Fruit fly (Drosophila melanogaster) whole organism, embryonic: ENCODE measurements around the gene CG14194.

ENCODE experiments used
- CG1024 ChIP-seq: fragments of 200-800 bp; sonication (Bioruptor generic); IDR thresholded peaks from 2 replicates; pipeline ENCODE4 v1.3.6; 2022; ENCODE audit warnings: missing biosample characterization, missing genetic modification characterization
- CG10979 ChIP-seq: fragments of 200-800 bp; sonication (Bioruptor generic); optimal IDR thresholded peaks from 2 replicates; lab custom pipeline; 2018; ENCODE audit warnings: missing biosample characterization, mild to moderate bottlenecking, missing genetic modification characterization, moderate library complexity
- CG12744 ChIP-seq: fragments of 200-800 bp; sonication (Bioruptor generic); optimal IDR thresholded peaks from 2 replicates; lab custom pipeline; 2016; ENCODE audit warnings: missing biosample characterization, missing genetic modification characterization
- CG12942 ChIP-seq: fragments of 200-800 bp; sonication (Bioruptor generic); optimal IDR thresholded peaks from 3 replicates; lab custom pipeline; 2016; ENCODE audit warnings: missing biosample characterization, missing genetic modification characterization
- CG1529 ChIP-seq: fragments of 200-800 bp; sonication (Bioruptor generic); optimal IDR thresholded peaks from 3 replicates; lab custom pipeline; 2018; ENCODE audit warnings: missing biosample characterization, missing genetic modification characterization
- CG16813 ChIP-seq: fragments of 200-800 bp; sonication (Bioruptor generic); IDR thresholded peaks from 3 replicates; pipeline ENCODE4 v1.3.6; 2022; ENCODE audit warnings: missing biosample characterization, missing genetic modification characterization; ENCODE audit not compliant: partially characterized antibody
- CG17385 ChIP-seq: fragments of 200-800 bp; sonication (Bioruptor generic); optimal IDR thresholded peaks from 3 replicates; lab custom pipeline; 2018; ENCODE audit warnings: missing biosample characterization, mild to moderate bottlenecking, missing genetic modification characterization
- CG17802 ChIP-seq: fragments of 200-800 bp; sonication (Bioruptor generic); optimal IDR thresholded peaks from 2 replicates; lab custom pipeline; 2018; ENCODE audit warnings: missing biosample characterization, mild to moderate bottlenecking, missing genetic modification characterization, moderate library complexity
- CG18262 ChIP-seq: fragments of 200-800 bp; optimal IDR thresholded peaks from 3 replicates; lab custom pipeline; 2019; ENCODE audit warnings: missing biosample characterization, mild to moderate bottlenecking, missing genetic modification characterization, moderate library complexity
- CG31441 ChIP-seq: fragments of 200-800 bp; sonication (Bioruptor generic); IDR thresholded peaks from 2 replicates; pipeline ENCODE4 v1.3.6; 2022; ENCODE audit warnings: missing biosample characterization, missing genetic modification characterization
- CG3281 ChIP-seq: fragments of 200-800 bp; sonication (Bioruptor generic); optimal IDR thresholded peaks from 3 replicates; lab custom pipeline; 2017; ENCODE audit warnings: missing biosample characterization, mild to moderate bottlenecking, missing genetic modification characterization
- CG33213 ChIP-seq: fragments of 200-800 bp; sonication (Bioruptor generic); optimal IDR thresholded peaks from 3 replicates; lab custom pipeline; 2016; ENCODE audit warnings: missing biosample characterization, missing genetic modification characterization
- CG4328 ChIP-seq: fragments of 200-800 bp; sonication (Bioruptor generic); optimal IDR thresholded peaks from 3 replicates; lab custom pipeline; 2017; ENCODE audit warnings: missing biosample characterization, missing genetic modification reagents, missing genetic modification characterization
- CG4820 ChIP-seq: fragments of 200-800 bp; sonication (Bioruptor generic); optimal IDR thresholded peaks from 3 replicates; lab custom pipeline; 2016; ENCODE audit warnings: missing biosample characterization, missing genetic modification characterization
- CG5953 ChIP-seq: fragments of 200-800 bp; sonication (Bioruptor generic); IDR thresholded peaks from 2 replicates; pipeline ENCODE4 v1.3.6; 2022; ENCODE audit warnings: missing biosample characterization, missing genetic modification characterization
- CG8359 ChIP-seq: fragments of 200-800 bp; sonication (Bioruptor generic); optimal IDR thresholded peaks from 2 replicates; lab custom pipeline; 2017; ENCODE audit warnings: missing biosample characterization, mild to moderate bottlenecking, missing genetic modification characterization, borderline replicate concordance
- Dll ChIP-seq: fragments of 200-800 bp; sonication (Bioruptor generic); IDR thresholded peaks from 4 replicates; pipeline ENCODE4 v1.3.6; 2022; ENCODE audit warnings: missing biosample characterization, missing genetic modification characterization; ENCODE audit not compliant: partially characterized antibody
- Eip74EF ChIP-seq, 2 experiments: fragments of 200-800 bp in 1 of 2; fragments of >200 bp in 1 of 2; sonication (Bioruptor generic) in 1 of 2; optimal IDR thresholded peaks; 2 replicates each; lab custom pipeline; 2017 to 2019; ENCODE audit warnings: missing biosample characterization in 2 of 2, missing genetic modification characterization in 2 of 2, mild to moderate bottlenecking in 1 of 2, moderate library complexity in 1 of 2
- Ets65A ChIP-seq: fragments of 200-800 bp; sonication (Bioruptor generic); peaks from one replicate; lab custom pipeline; 2016; ENCODE audit warnings: missing biosample characterization, missing genetic modification characterization
- Ets97D ChIP-seq: fragments of 200-800 bp; sonication (Bioruptor generic); optimal IDR thresholded peaks from 3 replicates; lab custom pipeline; 2016; ENCODE audit warnings: missing biosample characterization, missing genetic modification characterization
- H15 ChIP-seq: fragments of 200-800 bp; sonication (Bioruptor generic); IDR thresholded peaks from 3 replicates; pipeline ENCODE4 v1.3.6; 2022; ENCODE audit warnings: missing biosample characterization, missing genetic modification characterization
- HLHmδ ChIP-seq: fragments of 200-800 bp; sonication (Bioruptor generic); optimal IDR thresholded peaks from 2 replicates; lab custom pipeline; 2018; ENCODE audit warnings: missing biosample characterization, mild to moderate bottlenecking, missing genetic modification characterization, moderate library complexity
- HmgZ ChIP-seq: fragments of 200-800 bp; sonication (Bioruptor generic); optimal IDR thresholded peaks from 2 replicates; lab custom pipeline; 2018; ENCODE audit warnings: missing biosample characterization, mild to moderate bottlenecking, missing genetic modification characterization
- Hr78 ChIP-seq, 2 experiments: fragments of 200-800 bp in 1 of 2; fragments of >200 bp in 1 of 2; sonication (Bioruptor generic) in 1 of 2; optimal IDR thresholded peaks; 2 replicates each; lab custom pipeline; 2017 to 2019; ENCODE audit warnings: missing biosample characterization in 2 of 2, missing genetic modification characterization in 2 of 2, mild to moderate bottlenecking in 1 of 2, moderate library complexity in 1 of 2
- NK7.1 ChIP-seq: fragments of 200-800 bp; sonication (Bioruptor generic); optimal IDR thresholded peaks from 3 replicates; lab custom pipeline; 2016; ENCODE audit warnings: missing biosample characterization, missing genetic modification characterization
- Optix ChIP-seq: fragments of 200-800 bp; sonication (Bioruptor generic); IDR thresholded peaks from 3 replicates; pipeline ENCODE4 v1.3.6; 2022; ENCODE audit warnings: missing biosample characterization, missing genetic modification characterization
- Ptx1 ChIP-seq: fragments of 200-800 bp; sonication (Bioruptor generic); IDR thresholded peaks from 2 replicates; pipeline ENCODE4 v1.3.6; 2022; ENCODE audit warnings: missing biosample characterization, missing genetic modification characterization
- Rx ChIP-seq: fragments of 200-800 bp; sonication (Bioruptor generic); IDR thresholded peaks from 2 replicates; pipeline ENCODE4 v1.3.6; 2022; ENCODE audit warnings: missing biosample characterization, missing genetic modification characterization
- Tbp ChIP-seq: fragments of >200 bp; optimal IDR thresholded peaks from 2 replicates; lab custom pipeline; 2018; ENCODE audit warnings: missing biosample characterization, missing genetic modification characterization
- Xrp1 ChIP-seq: fragments of 200-800 bp; sonication (Bioruptor generic); IDR thresholded peaks from 2 replicates; pipeline ENCODE4 v1.3.6; 2022; ENCODE audit warnings: missing biosample characterization, missing genetic modification characterization
- ato ChIP-seq: fragments of 200-800 bp; sonication (Bioruptor generic); IDR thresholded peaks from 2 replicates; pipeline ENCODE4 v1.3.6; 2022; ENCODE audit warnings: missing biosample characterization, missing genetic modification characterization; ENCODE audit not compliant: partially characterized antibody
- bowl ChIP-seq: fragments of 200-800 bp; sonication (Bioruptor generic); IDR thresholded peaks from 2 replicates; pipeline ENCODE4 v1.3.6; 2022; ENCODE audit warnings: missing biosample characterization, missing genetic modification characterization
- btn ChIP-seq: fragments of 200-800 bp; sonication (Bioruptor generic); optimal IDR thresholded peaks from 2 replicates; lab custom pipeline; 2016; ENCODE audit warnings: missing biosample characterization, missing genetic modification characterization
- danr ChIP-seq: fragments of 200-800 bp; sonication (Bioruptor generic); IDR thresholded peaks from 2 replicates; pipeline ENCODE4 v1.3.6; 2022; ENCODE audit warnings: missing biosample characterization, missing genetic modification characterization
- dati ChIP-seq: fragments of 200-800 bp; sonication (Bioruptor generic); IDR thresholded peaks from 2 replicates; pipeline ENCODE4 v1.3.6; 2022; ENCODE audit warnings: missing biosample characterization, missing genetic modification characterization
- en ChIP-seq: fragments of 200-800 bp; sonication (Bioruptor generic); optimal IDR thresholded peaks from 2 replicates; lab custom pipeline; 2016; ENCODE audit warnings: missing biosample characterization, missing genetic modification characterization
- fd64A ChIP-seq: fragments of 200-800 bp; sonication (Bioruptor generic); optimal IDR thresholded peaks from 3 replicates; lab custom pipeline; 2018; ENCODE audit warnings: missing biosample characterization, mild to moderate bottlenecking, missing genetic modification characterization
- gcm2 ChIP-seq: fragments of 200-800 bp; sonication (Bioruptor generic); optimal IDR thresholded peaks from 2 replicates; lab custom pipeline; 2016; ENCODE audit warnings: missing biosample characterization, missing genetic modification characterization
- gfzf ChIP-seq: fragments of 200-800 bp; sonication (Bioruptor generic); optimal IDR thresholded peaks from 2 replicates; lab custom pipeline; 2016; ENCODE audit warnings: missing biosample characterization, mild to moderate bottlenecking, missing genetic modification characterization, moderate library complexity
- hbn ChIP-seq: fragments of 200-800 bp; sonication (Bioruptor generic); IDR thresholded peaks from 2 replicates; pipeline ENCODE4 v1.3.6; 2022; ENCODE audit warnings: missing biosample characterization, missing genetic modification characterization; ENCODE audit not compliant: partially characterized antibody
- lilli ChIP-seq: fragments of 200-800 bp; sonication (Bioruptor generic); optimal IDR thresholded peaks from 3 replicates; lab custom pipeline; 2016; ENCODE audit warnings: missing biosample characterization, missing genetic modification characterization
- nom ChIP-seq: fragments of 200-800 bp; sonication (Bioruptor generic); optimal IDR thresholded peaks from 2 replicates; lab custom pipeline; 2017; ENCODE audit warnings: missing biosample characterization, missing genetic modification characterization, mild to moderate bottlenecking, moderate library complexity, missing genetic modification reagents
- org-1 ChIP-seq: fragments of 200-800 bp; sonication (Bioruptor generic); optimal IDR thresholded peaks from 2 replicates; lab custom pipeline; 2017; ENCODE audit warnings: missing biosample characterization, missing genetic modification characterization
- pnt ChIP-seq: fragments of 200-800 bp; sonication (Bioruptor generic); optimal IDR thresholded peaks from 3 replicates; lab custom pipeline; 2016; ENCODE audit warnings: missing biosample characterization, missing genetic modification characterization
- psq ChIP-seq: fragments of 200-800 bp; sonication (Bioruptor generic); optimal IDR thresholded peaks from 2 replicates; lab custom pipeline; 2017; ENCODE audit warnings: missing biosample characterization, missing genetic modification characterization
- salm ChIP-seq: fragments of 200-800 bp; sonication (Bioruptor generic); optimal IDR thresholded peaks from 2 replicates; lab custom pipeline; 2018; ENCODE audit warnings: missing biosample characterization, mild to moderate bottlenecking, missing genetic modification characterization
- sens ChIP-seq: fragments of 200-800 bp; sonication (Bioruptor generic); peaks from one replicate; lab custom pipeline; 2016; ENCODE audit warnings: missing biosample characterization, missing genetic modification characterization
- slou ChIP-seq: fragments of 200-800 bp; sonication (Bioruptor generic); optimal IDR thresholded peaks from 3 replicates; lab custom pipeline; 2016; ENCODE audit warnings: missing biosample characterization, missing genetic modification characterization
- sug ChIP-seq: fragments of 200-800 bp; optimal IDR thresholded peaks from 2 replicates; lab custom pipeline; 2019; ENCODE audit warnings: missing biosample characterization, mild to moderate bottlenecking, missing genetic modification characterization, moderate library complexity
- tll ChIP-seq, 2 experiments: fragments of 200-800 bp in 1 of 2; fragments of >200 bp in 1 of 2; sonication (Bioruptor generic) in 1 of 2; optimal IDR thresholded peaks; 2 replicates each; lab custom pipeline; 2017 to 2019; ENCODE audit warnings: missing biosample characterization in 2 of 2, missing genetic modification characterization in 2 of 2, mild to moderate bottlenecking in 1 of 2, moderate library complexity in 1 of 2
- zfh1 ChIP-seq: fragments of 200-800 bp; sonication (Bioruptor generic); IDR thresholded peaks from 3 replicates; pipeline ENCODE4 v1.3.6; 2022; ENCODE audit warnings: missing biosample characterization, missing genetic modification characterization

The CG14194 gene

DNA sequence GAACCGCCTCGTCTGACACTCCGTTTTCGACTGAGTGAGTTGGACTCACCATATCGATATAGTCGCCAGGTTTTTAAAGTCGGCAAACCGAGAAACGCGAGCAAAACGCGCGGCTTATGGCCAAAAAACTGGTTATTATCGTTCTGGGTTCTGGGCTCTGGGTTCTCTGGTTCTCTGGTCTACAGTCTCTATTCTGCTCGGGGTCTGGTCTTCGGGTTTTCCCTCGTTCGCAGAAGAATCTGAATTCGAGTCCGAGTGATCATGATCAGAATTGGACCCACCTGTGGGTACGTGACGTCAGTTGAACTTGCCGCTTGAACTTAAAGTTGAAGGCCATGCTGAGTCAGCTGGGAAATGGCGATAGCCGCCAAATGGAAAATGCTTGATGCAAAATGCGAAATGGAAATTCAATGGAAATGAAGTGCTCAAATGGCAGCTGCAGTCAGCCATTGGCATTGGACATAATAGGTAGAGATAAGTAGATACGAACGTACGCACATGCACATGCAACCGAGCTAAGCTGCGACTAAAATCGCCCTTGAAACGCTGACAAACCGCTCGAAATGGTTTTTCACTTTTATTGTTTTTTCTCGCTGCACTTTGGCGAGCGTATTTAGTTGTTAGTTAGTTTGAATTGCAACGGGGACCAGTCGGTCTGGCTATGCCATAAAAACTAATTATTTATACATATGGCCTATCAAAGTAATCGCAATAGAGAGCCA lies 18.3 kb upstream of the CG14194 start, which contains the start of gene CG33939 (continued):
- TF ChIP-seq dati (GFP tag; lab: Robert Waterston, UW) = no peak
- peak; percentile 65 for TF ChIP-seq Tbp (GFP tag; lab: Kevin White, UChicago)
- TF ChIP-seq CG8359 (GFP tag; lab: Kevin White, UChicago) = peak; percentile 99
- TF ChIP-seq CG4820 = no peak
- TF ChIP-seq tll (GFP tag; optimal IDR thresholded peaks at IDR 0.05; lab: Kevin White, UChicago) = no peak
- TF ChIP-seq CG12942 = no peak
- TF ChIP-seq sug (tag; lab: Kevin White, UChicago) = no peak
- TF ChIP-seq CG5953 = no peak
- no peak for TF ChIP-seq CG17385
- TF ChIP-seq NK7.1 = no peak
- TF ChIP-seq danr = no peak
- no peak for TF ChIP-seq en (GFP tag; lab: Kevin White, UChicago)
- TF ChIP-seq CG16813 (GFP tag; lab: Robert Waterston, UW) = no peak
- TF ChIP-seq CG17802 (tag; lab: Kevin White, UChicago) = no peak
- TF ChIP-seq pnt = no peak
- TF ChIP-seq btn (GFP tag; lab: Kevin White, UChicago) = no peak
- no peak for TF ChIP-seq H15
- no peak for TF ChIP-seq HmgZ (tag; lab: Kevin White, UChicago)
- TF ChIP-seq Hr78 (GFP tag; optimal IDR thresholded peaks at IDR 0.05; lab: Kevin White, UChicago) = no peak
- no peak for TF ChIP-seq psq (GFP tag; lab: Kevin White, UChicago)
- 0 out of 4 replicates have a peak, but pooled peaks have one; percentile 14 for TF ChIP-seq Dll (GFP tag; lab: Robert Waterston, UW)
- TF ChIP-seq Ptx1 (GFP tag; lab: Robert Waterston, UW) = no peak
- TF ChIP-seq fd64A = no peak
- TF ChIP-seq CG10979 (tag; lab: Kevin White, UChicago) = no peak
- TF ChIP-seq CG18262 = no peak
- TF ChIP-seq bowl (GFP tag; lab: Robert Waterston, UW) = no peak
- no peak for TF ChIP-seq Ets97D (GFP tag; lab: Kevin White, UChicago)
- no peak for TF ChIP-seq ato (GFP tag; lab: Robert Waterston, UW)
- TF ChIP-seq hbn = no peak
- peak; percentile 22 for TF ChIP-seq nom (GFP tag; lab: Kevin White, UChicago)
- TF ChIP-seq Rx (GFP tag; lab: Robert Waterston, UW) = no peak
- TF ChIP-seq zfh1 (GFP tag; lab: Robert Waterston, UW) = no peak
- no peak for TF ChIP-seq sens (GFP tag; lab: Kevin White, UChicago)
- no peak for TF ChIP-seq Eip74EF (GFP tag; optimal IDR thresholded peaks at IDR 0.05; lab: Kevin White, UChicago)
- TF ChIP-seq org-1 = no peak
- no peak for TF ChIP-seq Optix
- no peak for TF ChIP-seq gcm2 (GFP tag; lab: Kevin White, UChicago)
- TF ChIP-seq salm (tag; lab: Kevin White, UChicago) = no peak

DNA sequence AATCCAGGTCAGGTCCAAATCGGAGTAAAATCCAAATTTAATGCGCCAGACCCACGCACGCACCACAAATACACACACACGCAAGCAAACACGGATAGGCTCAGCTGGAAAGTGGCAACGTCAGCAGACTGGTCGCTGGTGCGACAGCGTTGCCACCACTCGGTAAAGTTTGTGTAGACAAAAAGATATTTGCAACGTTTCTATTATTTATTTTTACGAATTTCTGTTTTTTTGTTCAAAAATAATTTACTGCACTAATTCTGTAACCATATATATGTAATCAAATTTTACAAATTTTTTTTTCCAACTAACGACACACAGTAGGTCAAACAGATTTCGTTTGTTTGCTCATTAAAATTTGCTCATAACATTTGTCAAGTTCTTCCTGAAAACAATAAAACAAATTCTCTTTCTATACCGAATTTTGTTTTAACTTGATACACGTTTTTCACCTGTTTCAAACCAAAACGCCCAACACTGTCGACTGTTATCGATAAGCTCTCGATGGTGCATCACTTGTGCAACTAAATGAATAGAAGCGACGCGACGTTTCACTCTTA lies 13.6 kb upstream of the CG14194 start, which contains the start of the genes CG7556 and CG7453:
Gene CG7556 (minus strand): TSS at position 135 of the 560 bp plus-strand sequence.
Gene CG7453 (plus strand): TSS at position 478 of the 560 bp plus-strand sequence.
- peak; percentile 59 for TF ChIP-seq CG4328 (GFP tag; lab: Kevin White, UChicago)
- TF ChIP-seq CG33213 (GFP tag; lab: Kevin White, UChicago) = peak; percentile 56
- TF ChIP-seq CG3281 (GFP tag; lab: Kevin White, UChicago) = peak; percentile 62
- TF ChIP-seq HLHmδ (GFP tag; lab: Kevin White, UChicago) = no peak
- peak; percentile 98 for TF ChIP-seq Ets65A (GFP tag; lab: Kevin White, UChicago)
- TF ChIP-seq zfh1 (GFP tag; lab: Robert Waterston, UW) = 0 out of 3 replicates have a peak, but pooled peaks have one; percentile 28
- TF ChIP-seq CG1024 (GFP tag; lab: Robert Waterston, UW) = no peak
- peak; percentile 67 for TF ChIP-seq Xrp1 (GFP tag; lab: Robert Waterston, UW)
- peak; percentile 12 for TF ChIP-seq gfzf (GFP tag; lab: Kevin White, UChicago)
- peak; percentile 53 for TF ChIP-seq CG1529 (GFP tag; lab: Kevin White, UChicago)
- peak; percentile 87 for TF ChIP-seq lilli (GFP tag; lab: Kevin White, UChicago)
- TF ChIP-seq CG31441 (GFP tag; lab: Robert Waterston, UW) = peak; percentile 63; the same call in 1 of the 2 replicates
- TF ChIP-seq CG12744 (GFP tag; lab: Kevin White, UChicago) = peak; percentile 41
- TF ChIP-seq slou (GFP tag; lab: Kevin White, UChicago) = peak; percentile 41
